Worm (Caenorhabditis elegans) whole organism, mixed stage, embryonic: ENCODE results near the gene B0410.1.

Experiments used
- blmp-1 ChIP-seq: fragments of 150-350 bp; optimal IDR thresholded peaks from 2 replicates; lab custom pipeline; 2014; ENCODE audit warnings: missing biosample characterization, missing genetic modification characterization
- elt-3 ChIP-seq: fragments of 150-350 bp; optimal IDR thresholded peaks from 2 replicates; lab custom pipeline; 2014; ENCODE audit warnings: missing biosample characterization, missing genetic modification characterization

- TF ChIP-seq blmp-1 (tag; lab: Kevin White, UChicago) (no peak), elt-3 (tag; lab: Kevin White, UChicago) (no peak)
Observed at ce11 chrX:2879529-2880265, 14.7 kb upstream of the B0410.1 start, which contains the start of gene F53B3.5.
